Worm (Caenorhabditis elegans) whole organism, late embryonic: Measurements from ENCODE around the gene srh-4.

Source experiments
- F13H6.1 ChIP-seq: sonication (generic microtip); optimal IDR thresholded peaks from 2 replicates; lab custom pipeline; 2016; ENCODE audit warnings: missing genetic modification characterization, missing compliant biosample characterization
- K09A11.1 ChIP-seq: sonication (generic microtip); optimal IDR thresholded peaks from 2 replicates; lab custom pipeline; 2017; ENCODE audit warnings: antibody characterized with exemption, mild to moderate bottlenecking, missing genetic modification characterization, missing compliant biosample characterization; ENCODE audit not compliant: insufficient read depth
- Y22D7AL.16 ChIP-seq: sonication (generic microtip); optimal IDR thresholded peaks from 2 replicates; lab custom pipeline; 2016; ENCODE audit warnings: missing genetic modification characterization, missing compliant biosample characterization
- ahr-1 ChIP-seq: sonication (generic microtip); optimal IDR thresholded peaks from 2 replicates; lab custom pipeline; 2016; ENCODE audit warnings: missing genetic modification characterization, missing compliant biosample characterization
- ceh-18 ChIP-seq: sonication (generic microtip); optimal IDR thresholded peaks from 2 replicates; lab custom pipeline; 2016; ENCODE audit warnings: missing genetic modification characterization, missing compliant biosample characterization
- ceh-19 ChIP-seq: fragments of 200-800 bp; sonication (Bioruptor generic); optimal IDR thresholded peaks from 2 replicates; lab custom pipeline; 2018; ENCODE audit warnings: mild to moderate bottlenecking, missing genetic modification characterization, missing compliant biosample characterization
- ceh-2 ChIP-seq: sonication (generic microtip); optimal IDR thresholded peaks from 2 replicates; lab custom pipeline; 2016; ENCODE audit warnings: missing genotype, missing genetic modification characterization, missing compliant biosample characterization
- ceh-22 ChIP-seq: sonication (generic microtip); optimal IDR thresholded peaks from 2 replicates; lab custom pipeline; 2017; ENCODE audit warnings: missing biosample characterization, missing genetic modification characterization
- ceh-24 ChIP-seq: sonication (generic microtip); optimal IDR thresholded peaks from 2 replicates; lab custom pipeline; 2016; ENCODE audit warnings: mild to moderate bottlenecking, missing genetic modification characterization, missing compliant biosample characterization
- ceh-31 ChIP-seq: sonication (generic microtip); optimal IDR thresholded peaks from 2 replicates; lab custom pipeline; 2016; ENCODE audit warnings: missing genetic modification characterization, missing compliant biosample characterization
- ceh-34 ChIP-seq: sonication (generic microtip); optimal IDR thresholded peaks from 2 replicates; lab custom pipeline; 2016; ENCODE audit warnings: mild to moderate bottlenecking, missing genetic modification characterization, missing compliant biosample characterization
- ceh-45 ChIP-seq: fragments of 200-800 bp; sonication (Bioruptor generic); IDR thresholded peaks from 2 replicates; pipeline ENCODE4 v1.3.6; 2022; ENCODE audit warnings: missing genetic modification reagents, missing genetic modification characterization, missing compliant biosample characterization
- ceh-48 ChIP-seq: sonication (generic microtip); optimal IDR thresholded peaks from 2 replicates; lab custom pipeline; 2016; ENCODE audit warnings: missing genetic modification characterization, inconsistent platforms, missing compliant biosample characterization
- che-1 ChIP-seq: sonication (generic microtip); optimal IDR thresholded peaks from 2 replicates; lab custom pipeline; 2016; ENCODE audit warnings: mild to moderate bottlenecking, missing genetic modification characterization, missing compliant biosample characterization
- dmd-4 ChIP-seq: sonication (generic microtip); optimal IDR thresholded peaks from 2 replicates; lab custom pipeline; 2016; ENCODE audit warnings: borderline replicate concordance, missing genetic modification characterization, missing compliant biosample characterization
- elt-2 ChIP-seq: sonication (generic microtip); optimal IDR thresholded peaks from 2 replicates; lab custom pipeline; 2016; ENCODE audit warnings: missing genetic modification reagents, missing genetic modification characterization, missing compliant biosample characterization
- elt-4 ChIP-seq: sonication (generic microtip); optimal IDR thresholded peaks from 2 replicates; lab custom pipeline; 2016; ENCODE audit warnings: missing genetic modification characterization, missing compliant biosample characterization
- ets-4 ChIP-seq: sonication (generic microtip); optimal IDR thresholded peaks from 2 replicates; lab custom pipeline; 2016; ENCODE audit warnings: missing genetic modification characterization, missing compliant biosample characterization
- eyg-1 ChIP-seq: sonication (generic microtip); optimal IDR thresholded peaks from 2 replicates; lab custom pipeline; 2016; ENCODE audit warnings: missing genotype, missing genetic modification characterization, missing compliant biosample characterization
- fax-1 ChIP-seq: sonication (generic microtip); optimal IDR thresholded peaks from 2 replicates; lab custom pipeline; 2016; ENCODE audit warnings: missing genotype, missing genetic modification characterization, missing compliant biosample characterization
- fkh-10 ChIP-seq: fragments of 150-350 bp; optimal IDR thresholded peaks from 2 replicates; lab custom pipeline; 2014; ENCODE audit warnings: missing biosample characterization, missing genetic modification reagents, missing genetic modification characterization
- fkh-6 ChIP-seq: sonication (generic microtip); optimal IDR thresholded peaks from 2 replicates; lab custom pipeline; 2016; ENCODE audit warnings: missing genetic modification characterization, missing compliant biosample characterization
- gmeb-2 ChIP-seq: sonication (generic microtip); optimal IDR thresholded peaks from 2 replicates; lab custom pipeline; 2016; ENCODE audit warnings: missing genetic modification characterization, inconsistent platforms, missing compliant biosample characterization
- hlh-13 ChIP-seq: fragments of 200-800 bp; sonication (Bioruptor generic); optimal IDR thresholded peaks from 2 replicates; lab custom pipeline; 2018; ENCODE audit warnings: mild to moderate bottlenecking, missing genetic modification characterization, missing compliant biosample characterization
- hlh-15 ChIP-seq: sonication (generic microtip); optimal IDR thresholded peaks from 2 replicates; lab custom pipeline; 2016; ENCODE audit warnings: missing genetic modification characterization, missing compliant biosample characterization
- hlh-30 ChIP-seq: sonication (generic microtip); optimal IDR thresholded peaks from 2 replicates; lab custom pipeline; 2017; ENCODE audit warnings: antibody characterized with exemption, missing genetic modification characterization, missing compliant biosample characterization; ENCODE audit not compliant: insufficient read depth
- hlh-6 ChIP-seq: sonication (generic microtip); optimal IDR thresholded peaks from 2 replicates; lab custom pipeline; 2016; ENCODE audit warnings: missing genotype, missing genetic modification characterization, missing compliant biosample characterization
- lin-11 ChIP-seq: fragments of 200-800 bp; sonication (Bioruptor generic); optimal IDR thresholded peaks from 2 replicates; lab custom pipeline; 2018; ENCODE audit warnings: mild to moderate bottlenecking, missing genetic modification characterization, missing compliant biosample characterization
- mec-3 ChIP-seq: sonication (generic microtip); optimal IDR thresholded peaks from 2 replicates; lab custom pipeline; 2016; ENCODE audit warnings: borderline replicate concordance, missing genetic modification characterization, missing compliant biosample characterization
- nhr-11 ChIP-seq: fragments of 150-350 bp; optimal IDR thresholded peaks from 2 replicates; lab custom pipeline; 2014; ENCODE audit warnings: missing biosample characterization, missing genetic modification characterization
- nhr-232 ChIP-seq: sonication (generic microtip); optimal IDR thresholded peaks from 2 replicates; lab custom pipeline; 2016; ENCODE audit warnings: missing genetic modification characterization, missing compliant biosample characterization
- npax-4 ChIP-seq: sonication (generic microtip); optimal IDR thresholded peaks from 2 replicates; lab custom pipeline; 2016; ENCODE audit warnings: missing genetic modification characterization, missing compliant biosample characterization
- pat-9 ChIP-seq: fragments of 200-800 bp; sonication (Bioruptor generic); optimal IDR thresholded peaks from 2 replicates; lab custom pipeline; 2018; ENCODE audit warnings: mild to moderate bottlenecking, missing genetic modification characterization, moderate library complexity, missing compliant biosample characterization
- pax-1 ChIP-seq: fragments of 150-350 bp; optimal IDR thresholded peaks from 2 replicates; lab custom pipeline; 2014; ENCODE audit warnings: missing biosample characterization, missing genetic modification characterization
- pha-2 ChIP-seq: sonication (generic microtip); optimal IDR thresholded peaks from 2 replicates; lab custom pipeline; 2017; ENCODE audit warnings: mild to moderate bottlenecking, missing genetic modification characterization, missing compliant biosample characterization
- pha-4 ChIP-seq: fragments of 150-350 bp; optimal IDR thresholded peaks from 2 replicates; lab custom pipeline; 2018; ENCODE audit warnings: missing biosample characterization, missing genetic modification reagents, missing genetic modification characterization
- pqm-1 ChIP-seq: sonication (generic microtip); optimal IDR thresholded peaks from 2 replicates; lab custom pipeline; 2016; ENCODE audit warnings: missing genetic modification characterization, missing compliant biosample characterization
- rnt-1 ChIP-seq: sonication (generic microtip); optimal IDR thresholded peaks from 2 replicates; lab custom pipeline; 2016; ENCODE audit warnings: missing genetic modification characterization, missing compliant biosample characterization
- sdc-2 ChIP-seq: sonication (generic microtip); optimal IDR thresholded peaks from 2 replicates; lab custom pipeline; 2016; ENCODE audit warnings: missing genotype, missing genetic modification characterization, missing compliant biosample characterization
- sox-4 ChIP-seq: sonication (generic microtip); optimal IDR thresholded peaks from 2 replicates; lab custom pipeline; 2017; ENCODE audit warnings: mild to moderate bottlenecking, missing genetic modification characterization, inconsistent platforms, missing compliant biosample characterization
- tbx-2 ChIP-seq: sonication (generic microtip); optimal IDR thresholded peaks from 2 replicates; lab custom pipeline; 2016; ENCODE audit warnings: missing genetic modification characterization, missing compliant biosample characterization
- tbx-7 ChIP-seq: sonication (generic microtip); optimal IDR thresholded peaks from 2 replicates; lab custom pipeline; 2016; ENCODE audit warnings: missing genotype, missing genetic modification characterization, missing compliant biosample characterization
- ttx-3 ChIP-seq: sonication (generic microtip); optimal IDR thresholded peaks from 2 replicates; lab custom pipeline; 2016; ENCODE audit warnings: missing genetic modification reagents, missing genetic modification characterization, missing compliant biosample characterization
- unc-86 ChIP-seq: sonication (generic microtip); optimal IDR thresholded peaks from 2 replicates; lab custom pipeline; 2016; ENCODE audit warnings: missing genetic modification characterization, missing compliant biosample characterization

The srh-4 gene

DNA sequence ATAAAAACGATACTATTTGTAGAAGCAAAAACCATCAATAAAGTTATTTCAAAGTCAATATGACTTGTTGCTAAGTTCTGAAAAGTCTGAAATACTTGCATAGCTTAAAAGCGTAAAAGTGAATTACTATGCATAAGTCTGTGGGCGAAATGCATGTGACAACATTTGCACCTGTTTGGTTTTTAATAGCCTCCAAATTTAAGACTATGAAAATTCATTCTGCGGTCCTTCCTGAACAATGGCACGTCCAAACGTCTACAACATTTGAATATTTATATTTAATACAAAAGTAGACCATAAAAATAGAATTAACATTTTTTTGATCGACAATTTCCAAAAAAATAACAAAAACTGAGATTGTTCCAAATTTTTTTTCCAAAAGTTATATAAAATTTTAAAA lies 11.5 kb downstream of the srh-4 start, which contains the start of gene K09D9.14:
K09D9.14 (minus strand) TSS at position 101 of the 400 bp plus-strand sequence.
- no peak for TF ChIP-seq hlh-13 (GFP tag; lab: Kevin White, UChicago)
- TF ChIP-seq gmeb-2: no peak
- TF ChIP-seq ceh-2 (tag; lab: Kevin White, UChicago): no peak
- TF ChIP-seq elt-4: no peak
- no peak for TF ChIP-seq hlh-30 (tag; lab: Kevin White, UChicago)
- no peak for TF ChIP-seq ceh-48 (tag; lab: Kevin White, UChicago)
- TF ChIP-seq pqm-1 (tag; lab: Kevin White, UChicago): no peak
- no peak for TF ChIP-seq ceh-24 (tag; lab: Kevin White, UChicago)
- no peak for TF ChIP-seq mec-3
- TF ChIP-seq F13H6.1: no peak
- no peak for TF ChIP-seq ceh-45 (GFP tag; lab: Robert Waterston, UW)
- no peak for TF ChIP-seq pax-1 (tag; lab: Kevin White, UChicago)
- TF ChIP-seq elt-2 (tag; lab: Kevin White, UChicago): no peak
- no peak for TF ChIP-seq tbx-2 (tag; lab: Kevin White, UChicago)
- no peak for TF ChIP-seq fax-1 (tag; lab: Kevin White, UChicago)

DNA sequence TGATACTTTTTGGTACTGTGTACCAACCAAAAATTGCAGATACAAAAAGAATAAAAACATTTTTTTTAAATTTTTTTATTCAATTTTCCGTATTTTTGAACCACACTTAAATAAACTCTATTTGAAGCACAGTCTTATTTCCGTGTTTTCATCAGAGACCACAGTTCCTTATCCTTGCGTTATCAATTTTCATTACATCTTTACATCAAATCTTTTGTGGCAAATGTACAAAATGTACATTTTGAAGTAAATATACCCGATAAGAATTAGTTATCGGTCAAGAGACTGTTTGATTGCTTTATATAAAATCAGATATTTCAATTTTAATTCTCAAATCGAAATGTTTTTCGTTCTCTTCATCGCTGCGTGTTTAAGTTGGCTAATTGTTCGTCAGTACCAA lies 12.0 kb downstream of the srh-4 start, which contains the start of gene cyp-35A3:
cyp-35A3 (plus strand) TSS at position 301 of the 400 bp plus-strand sequence.
- TF ChIP-seq sdc-2 (tag; lab: Kevin White, UChicago) (no peak), tbx-2 (tag; lab: Kevin White, UChicago) (no peak), lin-11 (tag; lab: Kevin White, UChicago) (no peak), eyg-1 (tag; lab: Kevin White, UChicago) (no peak), ets-4 (tag; lab: Kevin White, UChicago) (no peak), tbx-7 (tag; lab: Kevin White, UChicago) (no peak), K09A11.1 (tag; lab: Kevin White, UChicago) (no peak), hlh-15 (tag; lab: Kevin White, UChicago) (no peak), Y22D7AL.16 (no peak), elt-4 (no peak), hlh-6 (no peak), pha-2 (tag; lab: Kevin White, UChicago) (no peak), ceh-31 (no peak), unc-86 (tag; lab: Kevin White, UChicago) (no peak), ceh-22 (tag; lab: Kevin White, UChicago) (no peak), ceh-18 (tag; lab: Kevin White, UChicago) (no peak)

DNA sequence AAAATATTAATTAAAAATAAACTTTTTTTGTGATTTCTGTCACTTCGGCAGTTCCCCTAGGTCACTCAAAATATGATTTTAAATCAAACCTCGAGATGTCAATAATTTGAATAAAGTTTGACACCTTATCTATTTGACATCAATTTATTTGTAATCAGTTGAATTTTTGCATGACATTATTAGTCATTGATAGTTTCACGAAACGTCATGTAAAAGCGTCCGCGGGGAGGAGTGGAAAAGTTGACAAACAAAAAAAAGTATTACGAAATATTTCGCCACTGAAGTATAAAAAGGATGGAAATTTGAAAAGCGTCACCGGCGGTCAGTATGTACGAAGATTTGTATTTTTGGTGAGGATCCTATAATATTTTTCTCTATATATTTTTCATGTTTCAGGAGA lies 14.5 kb downstream of the srh-4 start, which contains the start of gene K09D9.1:
K09D9.1 (plus strand) TSS at position 271 of the 400 bp plus-strand sequence.
- TF ChIP-seq fkh-6: no peak
- no peak for TF ChIP-seq pat-9 (tag; lab: Kevin White, UChicago)
- no peak for TF ChIP-seq pha-4 (tag; lab: Kevin White, UChicago)
- no peak for TF ChIP-seq sox-4 (tag; lab: Kevin White, UChicago)
- no peak for TF ChIP-seq nhr-232 (tag; lab: Kevin White, UChicago)
- TF ChIP-seq ttx-3: no peak
- no peak for TF ChIP-seq che-1 (tag; lab: Kevin White, UChicago)
- no peak for TF ChIP-seq hlh-30 (tag; lab: Kevin White, UChicago)
- TF ChIP-seq fkh-10 (GFP tag; lab: Kevin White, UChicago): no peak
- no peak for TF ChIP-seq ceh-19 (GFP tag; lab: Kevin White, UChicago)
- no peak for TF ChIP-seq tbx-7 (tag; lab: Kevin White, UChicago)
- TF ChIP-seq nhr-11: no peak
- TF ChIP-seq dmd-4 (tag; lab: Kevin White, UChicago): no peak
- TF ChIP-seq hlh-13 (GFP tag; lab: Kevin White, UChicago): no peak
- TF ChIP-seq pqm-1 (tag; lab: Kevin White, UChicago): no peak
- TF ChIP-seq sdc-2 (tag; lab: Kevin White, UChicago): no peak
- TF ChIP-seq rnt-1 (tag; lab: Kevin White, UChicago): no peak
- TF ChIP-seq ceh-34 (tag; lab: Kevin White, UChicago): no peak
- TF ChIP-seq ahr-1 (tag; lab: Kevin White, UChicago): no peak
- no peak for TF ChIP-seq npax-4
- TF ChIP-seq, all 69 proteins: peak for 0
